Comparison of ENCODE assay signal across 4 fruit fly cellular contexts in the genomic region with DNA sequence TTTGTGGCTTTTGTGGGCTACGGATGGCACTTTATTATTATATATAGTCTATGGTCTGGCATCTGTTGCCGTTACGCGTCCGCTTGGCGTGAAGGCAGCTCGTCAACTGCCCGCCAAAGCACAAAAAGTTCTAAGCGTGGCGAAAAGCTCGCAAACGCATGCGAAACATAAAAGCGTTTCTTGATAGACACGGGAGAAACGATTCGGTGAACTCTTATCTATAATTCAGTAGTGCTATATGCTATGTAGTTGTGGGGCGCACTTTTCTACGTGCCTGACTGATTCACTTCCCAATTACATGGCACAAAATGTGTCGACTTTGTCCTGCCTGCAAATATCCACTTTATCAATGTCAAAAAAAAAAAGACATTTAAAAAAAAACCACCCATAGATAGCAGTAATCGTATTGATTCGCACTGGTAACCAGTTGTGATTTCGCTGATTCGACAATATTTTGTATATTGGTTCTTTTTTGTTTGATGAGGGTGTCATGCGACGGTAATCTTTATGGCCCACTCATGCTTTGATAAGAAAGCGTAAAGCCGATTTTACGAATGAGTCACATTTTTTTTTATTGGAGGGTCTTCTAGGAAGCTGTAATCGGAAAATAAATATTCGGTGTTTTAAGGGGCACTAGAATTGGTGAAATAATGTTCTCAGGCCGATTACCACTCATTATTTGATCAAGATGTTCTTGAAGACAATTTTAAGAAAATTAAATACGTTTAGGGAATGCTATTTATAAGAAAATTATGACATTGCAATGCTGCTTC.
TF ChIP-seq lines count a peak whose summit lies in the region.

A gene (minus strand): TSS at position 110 of the 773 bp plus-strand sequence.

- no peak for TF ChIP-seq CTCF in whole organism, embryonic (GFP tag; optimal IDR thresholded peaks at IDR 0.05; lab: Kevin White, UChicago)

TF ChIP-seq in whole organism, adult, 20 proteins besides CTCF, POLR2A, EP300 and RAD21:
- TF ChIP-seq Hr96 (GFP tag; optimal IDR thresholded peaks at IDR 0.05; lab: Kevin White, UChicago) (peak; percentile 39), CG1620 (GFP tag; optimal IDR thresholded peaks at IDR 0.05; lab: Kevin White, UChicago) (no peak), Mnt (GFP tag; optimal IDR thresholded peaks at IDR 0.05; lab: Kevin White, UChicago) (peak; percentile 74), kay (GFP tag; lab: Kevin White, UChicago; ENCODE audit: borderline replicate concordance) (peak; percentile 95), CG7101 (tag; optimal IDR thresholded peaks at IDR 0.05; lab: Kevin White, UChicago) (peak; percentile 14), tj (GFP tag; optimal IDR thresholded peaks at IDR 0.05; lab: Kevin White, UChicago) (peak; percentile 60), CG33017 (tag; optimal IDR thresholded peaks at IDR 0.05; lab: Kevin White, UChicago) (peak; percentile 25), CG12768 (GFP tag; optimal IDR thresholded peaks at IDR 0.05; lab: Kevin White, UChicago) (peak; percentile 33), CG11617 (GFP tag; optimal IDR thresholded peaks at IDR 0.05; lab: Kevin White, UChicago) (peak; percentile 16), CG14711 (tag; optimal IDR thresholded peaks at IDR 0.05; lab: Kevin White, UChicago) (peak; percentile 1), cic (GFP tag; optimal IDR thresholded peaks at IDR 0.05; lab: Kevin White, UChicago) (peak; percentile 59), CG7045 (GFP tag; optimal IDR thresholded peaks at IDR 0.05; lab: Kevin White, UChicago) (no peak), cnc (optimal IDR thresholded peaks at IDR 0.05; lab: Kevin White, UChicago) (no peak), pad (GFP tag; optimal IDR thresholded peaks at IDR 0.05; lab: Kevin White, UChicago) (peak; percentile 11), ovo (GFP tag; optimal IDR thresholded peaks at IDR 0.05; lab: Kevin White, UChicago) (no peak)

TF ChIP-seq in whole organism, embryonic, 481 proteins besides CTCF, POLR2A, EP300 and RAD21 (continues in another document):
- TF ChIP-seq Oli (tag; optimal IDR thresholded peaks at IDR 0.05; lab: Kevin White, UChicago) (no peak), gfzf (GFP tag; optimal IDR thresholded peaks at IDR 0.05; lab: Kevin White, UChicago) (no peak), oc (tag; optimal IDR thresholded peaks at IDR 0.05; lab: Kevin White, UChicago) (no peak), lbe (GFP tag; optimal IDR thresholded peaks at IDR 0.05; lab: Kevin White, UChicago) (peak; percentile 25), sqz (GFP tag; optimal IDR thresholded peaks at IDR 0.05; lab: Kevin White, UChicago) (peak; percentile 11), Fer1 (GFP tag; optimal IDR thresholded peaks at IDR 0.05; lab: Kevin White, UChicago) (peak; percentile 45), Bteb2 (GFP tag; optimal IDR thresholded peaks at IDR 0.05; lab: Kevin White, UChicago) (no peak), zf30C (GFP tag; optimal IDR thresholded peaks at IDR 0.05; lab: Kevin White, UChicago) (no peak), lab (GFP tag; optimal IDR thresholded peaks at IDR 0.05; lab: Kevin White, UChicago) (peak; percentile 77), da (GFP tag; optimal IDR thresholded peaks at IDR 0.05; lab: Kevin White, UChicago) (no peak), CG17829 (tag; optimal IDR thresholded peaks at IDR 0.05; lab: Kevin White, UChicago) (no peak), CG10543 (GFP tag; optimal IDR thresholded peaks at IDR 0.05; lab: Kevin White, UChicago) (peak; percentile 47), CrebB (tag; optimal IDR thresholded peaks at IDR 0.05; lab: Kevin White, UChicago) (peak; percentile 2), ewg (GFP tag; optimal IDR thresholded peaks at IDR 0.05; lab: Kevin White, UChicago) (no peak), CG32532 (GFP tag; IDR thresholded peaks at IDR 0.05; lab: Robert Waterston, UW) (peak; percentile 18; the same call in 1 of the 2 replicates), exex (tag; optimal IDR thresholded peaks at IDR 0.05; lab: Kevin White, UChicago) (peak; percentile 96), ac (GFP tag; optimal IDR thresholded peaks at IDR 0.05; lab: Kevin White, UChicago) (no peak), Jarid2 (GFP tag; optimal IDR thresholded peaks at IDR 0.05; lab: Kevin White, UChicago) (peak; percentile 85), NFAT (GFP tag; IDR thresholded peaks at IDR 0.05; lab: Robert Waterston, UW) (peak; percentile 45; the same call in 1 of the 2 replicates), twi (tag; optimal IDR thresholded peaks at IDR 0.05; lab: Kevin White, UChicago) (no peak), grau (tag; optimal IDR thresholded peaks at IDR 0.05; lab: Kevin White, UChicago) (peak; percentile 11), Dbx (GFP tag; IDR thresholded peaks at IDR 0.05; lab: Robert Waterston, UW) (peak; percentile 65; the same call in 2 of the 3 replicates), CG1024 (GFP tag; IDR thresholded peaks at IDR 0.05; lab: Robert Waterston, UW) (no peak)

TF ChIP-seq in whole organism, prepupa, 60 proteins besides CTCF, POLR2A, EP300 and RAD21:
- TF ChIP-seq vri (GFP tag; optimal IDR thresholded peaks at IDR 0.05; lab: Kevin White, UChicago): peak; percentile 72
- TF ChIP-seq Ets21C (GFP tag; optimal IDR thresholded peaks at IDR 0.05; lab: Kevin White, UChicago): no peak
- TF ChIP-seq svp (GFP tag; lab: Kevin White, UChicago): peak; percentile 84
- TF ChIP-seq Eip75B (GFP tag; optimal IDR thresholded peaks at IDR 0.05; lab: Kevin White, UChicago): no peak
- no peak for TF ChIP-seq CG8119 (GFP tag; IDR thresholded peaks at IDR 0.05; lab: Robert Waterston, UW)
- peak; percentile 28 for TF ChIP-seq fkh (GFP tag; optimal IDR thresholded peaks at IDR 0.05; lab: Kevin White, UChicago)
- TF ChIP-seq Hr38 (GFP tag; optimal IDR thresholded peaks at IDR 0.05; lab: Kevin White, UChicago): no peak
- no peak for TF ChIP-seq CG6854 (GFP tag; optimal IDR thresholded peaks at IDR 0.05; lab: Kevin White, UChicago)
- TF ChIP-seq CG8319 (GFP tag; optimal IDR thresholded peaks at IDR 0.05; lab: Kevin White, UChicago): no peak
- TF ChIP-seq CG3919 (GFP tag; optimal IDR thresholded peaks at IDR 0.05; lab: Kevin White, UChicago): no peak
- TF ChIP-seq Eip78C (GFP tag; lab: Kevin White, UChicago): no peak
- no peak for TF ChIP-seq CG9139 (GFP tag; optimal IDR thresholded peaks at IDR 0.05; lab: Kevin White, UChicago)
- TF ChIP-seq Sox14 (GFP tag; optimal IDR thresholded peaks at IDR 0.05; lab: Kevin White, UChicago): no peak
- TF ChIP-seq Ets96B (tag; optimal IDR thresholded peaks at IDR 0.05; lab: Kevin White, UChicago): no peak
- TF ChIP-seq ss (GFP tag; optimal IDR thresholded peaks at IDR 0.05; lab: Kevin White, UChicago): no peak
- TF ChIP-seq CG34406 (GFP tag; optimal IDR thresholded peaks at IDR 0.05; lab: Kevin White, UChicago): no peak
- TF ChIP-seq achi (GFP tag; optimal IDR thresholded peaks at IDR 0.05; lab: Kevin White, UChicago): no peak
- TF ChIP-seq Smox (GFP tag; optimal IDR thresholded peaks at IDR 0.05; lab: Kevin White, UChicago): no peak
- TF ChIP-seq Met (GFP tag; optimal IDR thresholded peaks at IDR 0.05; lab: Kevin White, UChicago): no peak

TF ChIP-seq in whole organism, wandering third instar larva, 38 proteins besides CTCF, POLR2A, EP300 and RAD21:
- TF ChIP-seq Myc (optimal IDR thresholded peaks at IDR 0.05; lab: Kevin White, UChicago) (no peak), HLH106 (tag; optimal IDR thresholded peaks at IDR 0.05; lab: Kevin White, UChicago) (no peak), usp (GFP tag; optimal IDR thresholded peaks at IDR 0.05; lab: Kevin White, UChicago) (no peak), Hr83 (GFP tag; optimal IDR thresholded peaks at IDR 0.05; lab: Kevin White, UChicago; ENCODE audit: poor library complexity, severe bottlenecking) (no peak), h (GFP tag; optimal IDR thresholded peaks at IDR 0.05; lab: Kevin White, UChicago) (peak; percentile 55), br (GFP tag; optimal IDR thresholded peaks at IDR 0.05; lab: Kevin White, UChicago) (peak; percentile 0), foxo (GFP tag; optimal IDR thresholded peaks at IDR 0.05; lab: Kevin White, UChicago) (peak in 1 of 2 experiments; percentile 4), Dfd (GFP tag; optimal IDR thresholded peaks at IDR 0.05; lab: Kevin White, UChicago) (no peak), rgr (GFP tag; optimal IDR thresholded peaks at IDR 0.05; lab: Kevin White, UChicago) (no peak), ey (GFP tag; optimal IDR thresholded peaks at IDR 0.05; lab: Kevin White, UChicago) (no peak), CrebA (GFP tag; optimal IDR thresholded peaks at IDR 0.05; lab: Kevin White, UChicago; ENCODE audit: borderline replicate concordance) (peak; percentile 24), pan (optimal IDR thresholded peaks at IDR 0.05; lab: Kevin White, UChicago) (no peak), Rel (GFP tag; optimal IDR thresholded peaks at IDR 0.05; lab: Kevin White, UChicago) (no peak), Rel (tag; optimal IDR thresholded peaks at IDR 0.05; lab: Kevin White, UChicago) (peak; percentile 69), fru (GFP tag; optimal IDR thresholded peaks at IDR 0.05; lab: Kevin White, UChicago) (no peak)
